Worm (Caenorhabditis elegans): Measurements from ENCODE around the gene best-14.

best-14 gene

DNA sequence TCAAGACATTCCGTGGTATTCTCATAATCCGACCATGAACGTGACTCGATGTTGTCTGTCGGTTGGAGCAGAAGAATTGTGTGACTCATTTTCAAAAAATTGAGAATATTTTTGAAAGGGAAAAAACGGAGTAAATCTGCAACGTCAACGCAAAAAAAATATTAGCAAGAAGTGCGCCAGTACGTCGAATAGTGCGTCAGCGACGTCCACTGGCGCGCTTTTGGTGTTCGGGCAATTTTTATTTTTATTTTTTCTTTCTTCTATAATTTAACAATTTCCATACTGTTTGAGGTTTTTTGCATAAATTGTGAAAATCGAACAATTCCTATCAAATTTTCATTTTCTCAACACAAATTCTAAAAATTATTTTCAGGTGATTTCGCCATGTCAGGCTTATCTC, 21.2 kb downstream of the best-14 start, which contains the start of the genes erh-1 and lpd-9 (continued):
- no peak for TF ChIP-seq lsy-2 (tag; optimal IDR thresholded peaks at IDR 0.05)
- TF ChIP-seq lin-1 (GFP tag; IDR thresholded peaks at IDR 0.05), result no peak
- no peak for TF ChIP-seq nhr-25 (tag; optimal IDR thresholded peaks at IDR 0.05; ENCODE audit: borderline replicate concordance, insufficient read depth)
- no peak for TF ChIP-seq ZK546.5 (tag; optimal IDR thresholded peaks at IDR 0.05)
- TF ChIP-seq madf-9 (GFP tag; conservative IDR thresholded peaks at IDR 0.05), result no peak
- no peak for TF ChIP-seq spr-3 (GFP tag; optimal IDR thresholded peaks at IDR 0.05)

DNA sequence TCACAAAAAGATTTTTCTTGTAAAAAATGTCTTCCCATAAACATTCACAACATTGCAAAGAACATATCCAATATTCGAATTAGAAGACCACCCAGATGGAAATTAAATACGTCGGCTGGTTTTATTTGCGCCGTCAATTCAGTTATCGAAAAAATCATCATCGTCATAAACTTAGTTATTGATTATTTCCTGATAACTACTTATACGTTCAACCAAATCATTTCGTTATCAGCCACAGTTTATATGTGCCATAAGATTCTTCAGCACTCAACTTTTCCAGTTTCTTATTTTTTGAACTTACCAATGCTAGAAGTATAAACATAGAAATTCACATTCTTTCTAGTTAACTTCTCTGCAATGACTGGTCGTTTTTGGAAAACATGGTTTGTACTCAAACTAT, 22.9 kb downstream of the best-14 start:
- TF ChIP-seq dve-1 (tag; optimal IDR thresholded peaks at IDR 0.05; ENCODE audit: insufficient read depth) (peak; percentile 27), ceh-20 (GFP tag; IDR thresholded peaks at IDR 0.05) (no peak), snpc-1.2 (GFP tag; IDR thresholded peaks at IDR 0.05) (no peak), hlh-11 (tag; optimal IDR thresholded peaks at IDR 0.05) (peak; percentile 46), pqm-1 (tag; optimal IDR thresholded peaks at IDR 0.05) (peak; percentile 83), aly-2 (tag; optimal IDR thresholded peaks at IDR 0.05) (no peak), nhr-28 (tag; optimal IDR thresholded peaks at IDR 0.05) (peak; percentile 72), nhr-77 (tag; optimal IDR thresholded peaks at IDR 0.05) (peak; percentile 29), dmd-6 (GFP tag; IDR thresholded peaks at IDR 0.05) (peak; percentile 58; the same call in 1 of the 2 replicates), php-3 (GFP tag; IDR thresholded peaks at IDR 0.05) (peak; percentile 88), R02D3.7 (tag; optimal IDR thresholded peaks at IDR 0.05) (no peak), sdz-12 (GFP tag; optimal IDR thresholded peaks at IDR 0.05) (no peak), daf-16 (GFP tag; optimal IDR thresholded peaks at IDR 0.05) (no peak), daf-16 (tag; optimal IDR thresholded peaks at IDR 0.05) (peak; percentile 57)

DNA sequence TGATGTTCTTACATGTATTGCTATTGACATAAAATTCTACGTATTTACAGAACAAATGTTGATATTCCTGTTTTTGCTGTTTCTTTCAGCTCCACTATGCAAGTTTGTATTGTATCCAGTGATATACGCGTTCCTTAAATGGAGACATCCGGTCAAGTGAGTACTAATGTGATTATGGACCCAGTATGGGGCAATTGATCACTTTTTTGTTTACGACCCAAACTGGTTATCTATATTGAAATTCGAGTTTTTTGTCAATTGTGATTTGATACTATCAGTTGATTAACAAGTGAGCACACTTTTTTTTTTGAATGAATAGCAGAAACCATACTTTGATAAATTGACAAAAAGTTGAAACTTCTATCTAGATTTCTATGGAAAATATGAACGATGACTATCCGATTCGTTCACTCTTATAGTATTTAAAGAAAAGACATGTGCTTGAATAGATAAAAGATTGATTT, 24.1 kb downstream of the best-14 start, which contains the start of gene T21C9.6:
TSS of gene T21C9.6 (plus strand) at position 51 of the 464 bp plus-strand sequence.
- TF ChIP-seq pha-4 (GFP tag; IDR thresholded peaks at IDR 0.05) (no peak), pha-4 (tag; optimal IDR thresholded peaks at IDR 0.05) (no peak), spr-1 (tag; optimal IDR thresholded peaks at IDR 0.05) (no peak), nhr-102 (tag; optimal IDR thresholded peaks at IDR 0.05) (no peak), zip-2 (tag; optimal IDR thresholded peaks at IDR 0.05) (no peak), mes-2 (tag; optimal IDR thresholded peaks at IDR 0.05; ENCODE audit: poor library complexity, severe bottlenecking) (no peak), php-3 (GFP tag; IDR thresholded peaks at IDR 0.05) (0 out of 2 replicates have a peak, but pooled peaks have one; percentile 27), hmg-1.1 (GFP tag; IDR thresholded peaks at IDR 0.05) (no peak), hlh-11 (tag; optimal IDR thresholded peaks at IDR 0.05) (peak; percentile 16), pqm-1 (tag; optimal IDR thresholded peaks at IDR 0.05) (peak; percentile 75), sdz-12 (GFP tag; optimal IDR thresholded peaks at IDR 0.05) (no peak), mdt-29 (GFP tag; IDR thresholded peaks at IDR 0.05) (no peak), nhr-28 (tag; optimal IDR thresholded peaks at IDR 0.05) (peak; percentile 61), madf-5 (GFP tag; IDR thresholded peaks at IDR 0.05) (no peak), unc-62 (GFP tag; optimal IDR thresholded peaks at IDR 0.05 in 1 of 2) (peak in 1 of 2 experiments; percentile 9), unc-62 (tag; optimal IDR thresholded peaks at IDR 0.05) (no peak), nhr-77 (tag; optimal IDR thresholded peaks at IDR 0.05) (peak; percentile 21), daf-16 (GFP tag; optimal IDR thresholded peaks at IDR 0.05) (no peak), daf-16 (tag; optimal IDR thresholded peaks at IDR 0.05) (peak; percentile 47), dve-1 (tag; optimal IDR thresholded peaks at IDR 0.05; ENCODE audit: insufficient read depth) (peak; percentile 11), nhr-6 (tag; optimal IDR thresholded peaks at IDR 0.05) (no peak)

DNA sequence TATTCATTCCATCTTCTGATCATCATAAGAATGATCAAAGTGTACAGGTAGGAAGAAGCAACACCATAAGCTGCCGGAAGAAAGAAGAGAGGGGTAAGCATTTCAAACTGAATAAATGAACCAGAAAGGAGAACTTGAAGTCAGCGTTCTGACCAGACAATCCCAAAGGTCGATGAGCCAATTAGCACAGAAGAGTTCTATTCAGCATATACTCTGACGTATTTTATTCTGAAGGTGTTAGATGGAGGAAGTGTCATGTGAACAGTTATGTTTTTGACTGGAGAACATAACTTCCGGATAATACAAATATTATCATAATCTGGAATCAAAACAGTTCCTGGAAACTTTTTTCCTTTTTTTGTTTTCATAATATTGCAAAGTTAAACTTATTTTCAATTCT, 30.9 kb downstream of the best-14 start, which contains the start of gene srg-32:
TSS of gene srg-32 (minus strand) at position 101 of the 400 bp plus-strand sequence.
- TF ChIP-seq spr-3 (GFP tag; optimal IDR thresholded peaks at IDR 0.05) (no peak), lim-7 (GFP tag; IDR thresholded peaks at IDR 0.05) (no peak), set-16 (GFP tag; IDR thresholded peaks at IDR 0.05) (no peak), zag-1 (tag; optimal IDR thresholded peaks at IDR 0.05) (no peak), ztf-7 (tag; optimal IDR thresholded peaks at IDR 0.05) (no peak)

Measured in whole organism, L4 larva.